Worm (Caenorhabditis elegans) whole organism, L4/young adult: Measurements from ENCODE around the gene parn-2.

Source experiments
- W03F9.2 ChIP-seq: fragments of 150-350 bp; optimal IDR thresholded peaks from 2 replicates; lab custom pipeline; 2014; ENCODE audit warnings: missing biosample characterization, missing genetic modification characterization
- dao-5 ChIP-seq: sonication (generic microtip); optimal IDR thresholded peaks from 2 replicates; lab custom pipeline; 2016; ENCODE audit warnings: missing genotype, missing genetic modification characterization, moderate library complexity, missing compliant biosample characterization
- him-1 ChIP-seq: sonication (generic microtip); optimal IDR thresholded peaks from 2 replicates; lab custom pipeline; 2016; ENCODE audit warnings: missing genotype, missing genetic modification reagents, missing genetic modification characterization, missing compliant biosample characterization

- TF ChIP-seq W03F9.2 (no peak), dao-5 (tag; lab: Kevin White, UChicago) (no peak), him-1 (tag; lab: Kevin White, UChicago) (no peak)
Measured at ce11 chrII:12242551-12242950, 13.9 kb downstream of the parn-2 start, which contains the start of gene Y57A10A.24.
